Worm (Caenorhabditis elegans): ENCODE measurements around the gene inx-6.

Gene inx-6

ce11 chrIV:12710996-12711395 is 35.4 kb upstream of the inx-6 start, which contains the start of gene C27D8.2:
Gene C27D8.2, plus strand, starts transcription at chrIV:12711217.
- no peak for TF ChIP-seq ceh-14 (tag; optimal IDR thresholded peaks at IDR 0.05)
- no peak for TF ChIP-seq unc-55 (GFP tag; optimal IDR thresholded peaks at IDR 0.05)
- TF ChIP-seq npax-4 (tag; optimal IDR thresholded peaks at IDR 0.05), result no peak
- TF ChIP-seq fkh-10 (GFP tag; optimal IDR thresholded peaks at IDR 0.05), result no peak
- no peak for TF ChIP-seq ceh-19 (GFP tag; optimal IDR thresholded peaks at IDR 0.05)
- TF ChIP-seq rnt-1 (tag; optimal IDR thresholded peaks at IDR 0.05), result no peak
- no peak for TF ChIP-seq ttx-3 (tag; optimal IDR thresholded peaks at IDR 0.05)
- no peak for TF ChIP-seq ets-4 (tag; optimal IDR thresholded peaks at IDR 0.05)
- no peak for TF ChIP-seq pat-9 (tag; optimal IDR thresholded peaks at IDR 0.05)
- no peak for TF ChIP-seq sox-4 (tag; optimal IDR thresholded peaks at IDR 0.05)
- TF ChIP-seq tbx-7 (tag; optimal IDR thresholded peaks at IDR 0.05), result no peak
- TF ChIP-seq K09A11.1 (tag; optimal IDR thresholded peaks at IDR 0.05; ENCODE audit: insufficient read depth), result no peak

ce11 chrIV:12711644-12712043 is 34.7 kb upstream of the inx-6 start, which contains the start of gene C27D8.3:
Gene C27D8.3, minus strand, starts transcription at chrIV:12711744.
- TF ChIP-seq sox-2 (GFP tag; IDR thresholded peaks at IDR 0.05), result no peak
- no peak for TF ChIP-seq ama-1 (optimal IDR thresholded peaks at IDR 0.05)
- no peak for TF ChIP-seq rnt-1 (tag; optimal IDR thresholded peaks at IDR 0.05)
- no peak for TF ChIP-seq hlh-6 (tag; optimal IDR thresholded peaks at IDR 0.05)
- no peak for TF ChIP-seq ceh-45 (GFP tag; IDR thresholded peaks at IDR 0.05)
- TF ChIP-seq hlh-30 (tag; optimal IDR thresholded peaks at IDR 0.05; ENCODE audit: insufficient read depth), result no peak
- TF ChIP-seq K09A11.1 (tag; optimal IDR thresholded peaks at IDR 0.05; ENCODE audit: insufficient read depth), result no peak
- no peak for TF ChIP-seq unc-55 (GFP tag; optimal IDR thresholded peaks at IDR 0.05)
- TF ChIP-seq ref-2 (tag; optimal IDR thresholded peaks at IDR 0.05), result no peak
- no peak for TF ChIP-seq pha-2 (tag; optimal IDR thresholded peaks at IDR 0.05)
- TF ChIP-seq elt-2 (tag; optimal IDR thresholded peaks at IDR 0.05), result no peak
- no peak for TF ChIP-seq elt-4 (tag; optimal IDR thresholded peaks at IDR 0.05)
- no peak for TF ChIP-seq ceh-9 (tag; optimal IDR thresholded peaks at IDR 0.05)

- no peak for TF ChIP-seq ceh-24 (tag; optimal IDR thresholded peaks at IDR 0.05)
- TF ChIP-seq ceh-22 (tag; optimal IDR thresholded peaks at IDR 0.05), result no peak
- no peak for TF ChIP-seq fax-1 (tag; optimal IDR thresholded peaks at IDR 0.05)
- no peak for TF ChIP-seq fkh-10 (GFP tag; optimal IDR thresholded peaks at IDR 0.05)
- no peak for TF ChIP-seq hlh-13 (GFP tag; optimal IDR thresholded peaks at IDR 0.05)
- peak; percentile 43 for TF ChIP-seq elt-2 (tag; optimal IDR thresholded peaks at IDR 0.05)
- TF ChIP-seq npax-4 (tag; optimal IDR thresholded peaks at IDR 0.05), result no peak
- TF ChIP-seq unc-3 (GFP tag; conservative IDR thresholded peaks at IDR 0.05), result no peak
- no peak for TF ChIP-seq unc-3 (tag; optimal IDR thresholded peaks at IDR 0.05)
- TF ChIP-seq sox-2 (GFP tag; IDR thresholded peaks at IDR 0.05), result no peak
- no peak for TF ChIP-seq ceh-19 (GFP tag; optimal IDR thresholded peaks at IDR 0.05)
- TF ChIP-seq ceh-18 (tag; optimal IDR thresholded peaks at IDR 0.05), result no peak
- TF ChIP-seq ztf-16 (tag; optimal IDR thresholded peaks at IDR 0.05), result no peak
- TF ChIP-seq nhr-232 (tag; optimal IDR thresholded peaks at IDR 0.05), result no peak
- TF ChIP-seq ama-1 (optimal IDR thresholded peaks at IDR 0.05), result no peak
- TF ChIP-seq hlh-30 (tag; optimal IDR thresholded peaks at IDR 0.05; ENCODE audit: insufficient read depth), result peak; percentile 51
- TF ChIP-seq tbx-2 (tag; optimal IDR thresholded peaks at IDR 0.05), result no peak
Measured at ce11 chrIV:12715947-12716382, 30.4 kb upstream of the inx-6 start.

- no peak for TF ChIP-seq hlh-6 (tag; optimal IDR thresholded peaks at IDR 0.05)
- no peak for TF ChIP-seq ets-4 (tag; optimal IDR thresholded peaks at IDR 0.05)
- no peak for TF ChIP-seq che-1 (tag; optimal IDR thresholded peaks at IDR 0.05)
- no peak for TF ChIP-seq gmeb-2 (tag; optimal IDR thresholded peaks at IDR 0.05)
- TF ChIP-seq ceh-14 (tag; optimal IDR thresholded peaks at IDR 0.05), result no peak
- no peak for TF ChIP-seq C08G9.2 (tag; optimal IDR thresholded peaks at IDR 0.05)
- TF ChIP-seq eyg-1 (tag; optimal IDR thresholded peaks at IDR 0.05), result no peak
- no peak for TF ChIP-seq ahr-1 (tag; optimal IDR thresholded peaks at IDR 0.05)
- no peak for TF ChIP-seq T23F11.4 (GFP tag; optimal IDR thresholded peaks at IDR 0.05)
- no peak for TF ChIP-seq ceh-6 (GFP tag; optimal IDR thresholded peaks at IDR 0.05)
- no peak for TF ChIP-seq F13H6.1 (tag; optimal IDR thresholded peaks at IDR 0.05)
- TF ChIP-seq nhr-232 (tag; optimal IDR thresholded peaks at IDR 0.05), result no peak
- TF ChIP-seq pha-2 (tag; optimal IDR thresholded peaks at IDR 0.05), result no peak
Measured at ce11 chrIV:12717531-12717930, 28.9 kb upstream of the inx-6 start, which contains the start of gene C27D8.1. Gene C27D8.1, plus strand, starts transcription at chrIV:12717831.
